Fruit fly (Drosophila melanogaster) Kc167 (cell line): Measurements from ENCODE around the gene CG42232.

Experiments
- Sin3A ChIP-seq: fragments of >200 bp; optimal IDR thresholded peaks from 2 replicates; lab custom pipeline; 2018; ENCODE audit warnings: missing external identifiers
- h ChIP-seq: fragments of >200 bp; optimal IDR thresholded peaks from 3 replicates; lab custom pipeline; 2018; ENCODE audit warnings: missing external identifiers
- insv ChIP-seq: fragments of >200 bp; optimal IDR thresholded peaks from 3 replicates; lab custom pipeline; 2018; ENCODE audit warnings: missing external identifiers
- psq ChIP-seq: fragments of >200 bp; optimal IDR thresholded peaks from 2 replicates; lab custom pipeline; 2017; ENCODE audit warnings: missing external identifiers
- ttk ChIP-seq: sonication (Bioruptor generic); optimal IDR thresholded peaks from 2 replicates; lab custom pipeline; 2017; ENCODE audit warnings: missing external identifiers

- TF ChIP-seq Sin3A (lab: Kevin White, UChicago): no peak
- TF ChIP-seq insv (lab: Kevin White, UChicago): no peak
- TF ChIP-seq psq (lab: Kevin White, UChicago): no peak
- TF ChIP-seq h: no peak
- no peak for TF ChIP-seq ttk (lab: Kevin White, UChicago)
Observed at dm6 chr3R:16476472-16476871, 7.0 kb upstream of the CG42232 start.
